Worm (Caenorhabditis elegans): ENCODE results near the gene svop-1.
"Not testable (repeated sequence)": the region's sequence is repeated elsewhere in the genome, so short reads cannot be mapped to it uniquely, and the experiment has no call there.

DNA sequence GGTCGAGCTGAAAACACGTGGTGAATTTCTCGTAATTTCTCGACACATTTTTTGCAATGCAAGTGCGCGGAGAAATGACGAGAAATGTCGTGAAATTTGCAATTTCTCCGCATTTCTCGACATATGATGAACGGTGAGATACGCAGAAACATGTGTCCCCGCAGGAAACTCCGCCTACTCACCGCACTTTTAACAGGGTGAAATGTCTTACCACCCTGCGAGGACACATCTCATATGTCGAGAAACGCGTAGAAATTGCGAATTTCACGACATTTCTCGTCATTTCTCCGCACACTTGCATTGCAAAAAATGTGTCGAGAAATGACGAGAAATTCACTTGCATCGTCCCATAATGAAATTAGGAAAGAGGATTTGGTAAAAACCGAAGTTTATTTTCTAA is 15.8 kb upstream of the svop-1 start:
- not testable (repeated sequence) for TF ChIP-seq unc-3 (GFP tag; conservative IDR thresholded peaks at IDR 0.05); unc-3 (tag; optimal IDR thresholded peaks at IDR 0.05); pqm-1 (tag; optimal IDR thresholded peaks at IDR 0.05); ceh-6 (GFP tag; optimal IDR thresholded peaks at IDR 0.05)
